Fruit fly (Drosophila melanogaster) whole organism, pupa: ENCODE data around the gene ogre.

Source experiments
- CG13204 ChIP-seq: fragments of 200-800 bp; sonication (Bioruptor generic); optimal IDR thresholded peaks from 2 replicates; lab custom pipeline; 2018; ENCODE audit warnings: missing biosample characterization, mild to moderate bottlenecking, missing genetic modification characterization, moderate library complexity
- CG34367 ChIP-seq: fragments of 200-800 bp; sonication (Bioruptor generic); optimal IDR thresholded peaks from 2 replicates; lab custom pipeline; 2018; ENCODE audit warnings: missing biosample characterization, mild to moderate bottlenecking, missing genetic modification characterization
- EcR ChIP-seq: fragments of 200-800 bp; sonication (Bioruptor generic); optimal IDR thresholded peaks from 3 replicates; lab custom pipeline; 2019; ENCODE audit warnings: missing biosample characterization, missing genetic modification characterization, mild to moderate bottlenecking, moderate library complexity, missing genetic modification reagents
- Ets98B ChIP-seq: fragments of 200-800 bp; sonication (Bioruptor generic); IDR thresholded peaks from 2 replicates; pipeline ENCODE4 v1.3.6; 2022; ENCODE audit warnings: missing biosample characterization, missing genetic modification characterization
- Pif1B ChIP-seq: fragments of 200-800 bp; sonication (Bioruptor generic); optimal IDR thresholded peaks from 3 replicates; lab custom pipeline; 2016; ENCODE audit warnings: missing biosample characterization, missing genetic modification characterization

- TF ChIP-seq CG13204 (GFP tag; lab: Kevin White, UChicago) (no peak), Pif1B (GFP tag; lab: Kevin White, UChicago) (no peak), Ets98B (no peak), CG34367 (tag; lab: Kevin White, UChicago) (no peak), EcR (GFP tag; lab: Kevin White, UChicago) (no peak)
These were observed 62.0 kb downstream of the ogre start for dm6 chrX:6929086-6929485.
